Fruit fly (Drosophila melanogaster) S2 (cell line): ENCODE data around the gene CG31342.

Experiments
- CG8478 ChIP-seq: fragments of >200 bp; optimal IDR thresholded peaks from 2 replicates; lab custom pipeline; 2018
- CTCF ChIP-seq, 2 experiments: fragments of >200 bp; optimal IDR thresholded peaks; 2 replicates each; lab custom pipeline; 2018

- TF ChIP-seq CTCF (optimal IDR thresholded peaks at IDR 0.05; lab: Kevin White, UChicago): peak; percentile 84 to 86
- no peak for TF ChIP-seq CG8478 (lab: Kevin White, UChicago)
Observed at dm6 chr3R:12980628-12981219, 5.1 kb upstream of the CG31342 start, which contains the start of gene Paip2.
